Fruit fly (Drosophila melanogaster) whole organism, embryonic: ENCODE results near the gene CG31627.

Experiments
- B-H1 ChIP-seq: fragments of 200-800 bp; sonication (Bioruptor generic); IDR thresholded peaks from 3 replicates; pipeline ENCODE4 v1.3.6; 2022; ENCODE audit warnings: missing biosample characterization, missing genetic modification characterization
- CG1024 ChIP-seq: fragments of 200-800 bp; sonication (Bioruptor generic); IDR thresholded peaks from 2 replicates; pipeline ENCODE4 v1.3.6; 2022; ENCODE audit warnings: missing biosample characterization, missing genetic modification characterization
- CG12391 ChIP-seq: fragments of 200-800 bp; sonication (Bioruptor generic); optimal IDR thresholded peaks from 3 replicates; lab custom pipeline; 2018; ENCODE audit warnings: missing biosample characterization, mild to moderate bottlenecking, missing genetic modification characterization, moderate library complexity
- CG12659 ChIP-seq: fragments of 200-800 bp; sonication (Bioruptor generic); optimal IDR thresholded peaks from 3 replicates; lab custom pipeline; 2017; ENCODE audit warnings: mild to moderate bottlenecking, missing biosample characterization, missing genetic modification reagents, missing genetic modification characterization
- CG13287 ChIP-seq: fragments of 200-800 bp; sonication (Bioruptor generic); IDR thresholded peaks from 2 replicates; pipeline ENCODE4 v1.3.6; 2022; ENCODE audit warnings: missing biosample characterization, missing genetic modification characterization; ENCODE audit not compliant: partially characterized antibody
- CG14014 ChIP-seq: fragments of 200-800 bp; sonication (Bioruptor generic); IDR thresholded peaks from 2 replicates; pipeline ENCODE4 v1.3.6; 2022; ENCODE audit warnings: missing biosample characterization, missing genetic modification characterization
- CG14860 ChIP-seq: fragments of 200-800 bp; sonication (Bioruptor generic); IDR thresholded peaks from 3 replicates; pipeline ENCODE4 v1.3.6; 2022; ENCODE audit warnings: missing biosample characterization, missing genetic modification characterization; ENCODE audit not compliant: partially characterized antibody
- CG15514 ChIP-seq: fragments of 200-800 bp; sonication (Bioruptor generic); optimal IDR thresholded peaks from 3 replicates; lab custom pipeline; 2017; ENCODE audit warnings: missing biosample characterization, missing genetic modification characterization, mild to moderate bottlenecking, moderate library complexity, missing genetic modification reagents
- CG1647 ChIP-seq: fragments of 200-800 bp; sonication (Bioruptor generic); optimal IDR thresholded peaks from 3 replicates; lab custom pipeline; 2016; ENCODE audit warnings: missing biosample characterization, missing genetic modification characterization
- CG17361 ChIP-seq: fragments of 200-800 bp; sonication (Bioruptor generic); IDR thresholded peaks from 3 replicates; pipeline ENCODE4 v1.3.6; 2022; ENCODE audit warnings: missing biosample characterization, missing genetic modification characterization
- CG2889 ChIP-seq: fragments of 200-800 bp; sonication (Bioruptor generic); IDR thresholded peaks from 3 replicates; pipeline ENCODE4 v1.3.6; 2022; ENCODE audit warnings: missing biosample characterization, missing genetic modification characterization
- CG30403 ChIP-seq: fragments of 200-800 bp; sonication (Bioruptor generic); optimal IDR thresholded peaks from 3 replicates; lab custom pipeline; 2016; ENCODE audit warnings: missing biosample characterization, missing genetic modification characterization
- CG33213 ChIP-seq: fragments of 200-800 bp; sonication (Bioruptor generic); optimal IDR thresholded peaks from 3 replicates; lab custom pipeline; 2016; ENCODE audit warnings: missing biosample characterization, missing genetic modification characterization
- CG3838 ChIP-seq: fragments of 200-800 bp; sonication (Bioruptor generic); optimal IDR thresholded peaks from 3 replicates; lab custom pipeline; 2016; ENCODE audit warnings: missing biosample characterization, missing genetic modification characterization
- CG3995 ChIP-seq: fragments of 200-800 bp; sonication (Bioruptor generic); optimal IDR thresholded peaks from 3 replicates; lab custom pipeline; 2016; ENCODE audit warnings: missing biosample characterization, missing genetic modification characterization
- CG42726 ChIP-seq: fragments of 200-800 bp; sonication (Bioruptor generic); IDR thresholded peaks from 2 replicates; pipeline ENCODE4 v1.3.6; 2022; ENCODE audit warnings: missing biosample characterization, missing genetic modification characterization; ENCODE audit not compliant: partially characterized antibody
- CG4424 ChIP-seq: fragments of 200-800 bp; sonication (Bioruptor generic); optimal IDR thresholded peaks from 3 replicates; lab custom pipeline; 2016; ENCODE audit warnings: missing biosample characterization, missing genetic modification characterization
- CG6254 ChIP-seq: fragments of 200-800 bp; sonication (Bioruptor generic); optimal IDR thresholded peaks from 3 replicates; lab custom pipeline; 2017; ENCODE audit warnings: mild to moderate bottlenecking, missing biosample characterization, missing genetic modification reagents, missing genetic modification characterization
- CkIIα-i1 ChIP-seq: fragments of 200-800 bp; sonication (Bioruptor generic); IDR thresholded peaks from 2 replicates; pipeline ENCODE4 v1.3.6; 2022; ENCODE audit warnings: missing biosample characterization, missing genetic modification characterization
- CrebB ChIP-seq: fragments of 200-800 bp; sonication (Bioruptor generic); optimal IDR thresholded peaks from 3 replicates; lab custom pipeline; 2018; ENCODE audit warnings: missing biosample characterization, mild to moderate bottlenecking, missing genetic modification characterization
- Dfd ChIP-seq, 2 experiments: fragments of >200 bp; optimal IDR thresholded peaks; 2 replicates each; lab custom pipeline; 2017; ENCODE audit warnings: missing biosample characterization in 2 of 2, missing genetic modification characterization in 2 of 2
- Elba2 ChIP-seq: fragments of 200-800 bp; sonication (Bioruptor generic); optimal IDR thresholded peaks from 3 replicates; lab custom pipeline; 2016; ENCODE audit warnings: missing biosample characterization, missing genetic modification characterization
- HmgZ ChIP-seq: fragments of 200-800 bp; sonication (Bioruptor generic); optimal IDR thresholded peaks from 2 replicates; lab custom pipeline; 2018; ENCODE audit warnings: missing biosample characterization, mild to moderate bottlenecking, missing genetic modification characterization
- Hmr ChIP-seq: fragments of 200-800 bp; sonication (Bioruptor generic); optimal IDR thresholded peaks from 3 replicates; lab custom pipeline; 2017; ENCODE audit warnings: mild to moderate bottlenecking, missing biosample characterization, missing genetic modification reagents, missing genetic modification characterization
- MESR4 ChIP-seq: fragments of 200-800 bp; sonication (Bioruptor generic); optimal IDR thresholded peaks from 2 replicates; lab custom pipeline; 2018; ENCODE audit warnings: missing biosample characterization, mild to moderate bottlenecking, missing genetic modification characterization, moderate library complexity
- Mad ChIP-seq: fragments of 200-800 bp; sonication (Bioruptor generic); optimal IDR thresholded peaks from 2 replicates; lab custom pipeline; 2016; ENCODE audit warnings: missing biosample characterization, missing genetic modification characterization
- Med ChIP-seq: fragments of 200-800 bp; sonication (Bioruptor generic); peaks from one replicate; lab custom pipeline; 2016; ENCODE audit warnings: missing biosample characterization, missing genetic modification characterization, mild to moderate bottlenecking, inconsistent platforms, moderate library complexity
- Mes4 ChIP-seq: fragments of 200-800 bp; sonication (Bioruptor generic); optimal IDR thresholded peaks from 2 replicates; lab custom pipeline; 2016; ENCODE audit warnings: missing biosample characterization, missing genetic modification characterization
- NFAT ChIP-seq: fragments of 200-800 bp; sonication (Bioruptor generic); IDR thresholded peaks from 2 replicates; pipeline ENCODE4 v1.3.6; 2022; ENCODE audit warnings: missing biosample characterization, missing genetic modification characterization
- Opbp ChIP-seq: fragments of 200-800 bp; sonication (Bioruptor generic); IDR thresholded peaks from 3 replicates; pipeline ENCODE4 v1.3.6; 2022; ENCODE audit warnings: missing biosample characterization, missing genetic modification characterization; ENCODE audit not compliant: partially characterized antibody
- Pdp1 ChIP-seq, 2 experiments: fragments of 200-800 bp; sonication (Bioruptor generic); optimal IDR thresholded peaks; 3 replicates each; lab custom pipeline; 2016; ENCODE audit warnings: missing biosample characterization in 2 of 2, missing genetic modification characterization in 2 of 2, mild to moderate bottlenecking in 1 of 2, moderate library complexity in 1 of 2
- Side ChIP-seq: fragments of 200-800 bp; sonication (Bioruptor generic); optimal IDR thresholded peaks from 2 replicates; lab custom pipeline; 2016; ENCODE audit warnings: missing biosample characterization, missing genetic modification characterization
- Stat92E ChIP-seq, 3 experiments: fragments of >200 bp in 2 of 3; fragments of 200-800 bp in 1 of 3; sonication (Bioruptor generic) in 1 of 3; optimal IDR thresholded peaks; 2 replicates each; lab custom pipeline; 2017 to 2019; ENCODE audit warnings: missing biosample characterization in 3 of 3, missing genetic modification characterization in 3 of 3, mild to moderate bottlenecking in 1 of 3, moderate library complexity in 1 of 3
- Trl ChIP-seq, 3 experiments: fragments of >200 bp in 2 of 3; fragments of 200-800 bp in 1 of 3; sonication (Bioruptor generic) in 1 of 3; optimal IDR thresholded peaks; 2 replicates in 1 of 3; 3 replicates in 2 of 3; lab custom pipeline; 2016 to 2017; ENCODE audit warnings: missing biosample characterization in 1 of 3, missing genetic modification characterization in 1 of 3
- ato ChIP-seq: fragments of 200-800 bp; sonication (Bioruptor generic); IDR thresholded peaks from 2 replicates; pipeline ENCODE4 v1.3.6; 2022; ENCODE audit warnings: missing biosample characterization, missing genetic modification characterization; ENCODE audit not compliant: partially characterized antibody
- dmrt11E ChIP-seq: fragments of 200-800 bp; sonication (Bioruptor generic); optimal IDR thresholded peaks from 3 replicates; lab custom pipeline; 2018; ENCODE audit warnings: missing biosample characterization, mild to moderate bottlenecking, missing genetic modification characterization, moderate library complexity
- ems ChIP-seq: fragments of 200-800 bp; sonication (Bioruptor generic); optimal IDR thresholded peaks from 3 replicates; lab custom pipeline; 2016; ENCODE audit warnings: missing biosample characterization, missing genetic modification characterization
- esg ChIP-seq: fragments of 200-800 bp; sonication (Bioruptor generic); conservative IDR thresholded peaks from 2 replicates; pipeline ENCODE4 v1.3.6; 2022; ENCODE audit warnings: missing biosample characterization, missing genetic modification characterization
- gcm2 ChIP-seq: fragments of 200-800 bp; sonication (Bioruptor generic); optimal IDR thresholded peaks from 2 replicates; lab custom pipeline; 2016; ENCODE audit warnings: missing biosample characterization, missing genetic modification characterization
- h ChIP-seq: fragments of >200 bp; optimal IDR thresholded peaks from 2 replicates; lab custom pipeline; 2017
- hbn ChIP-seq: fragments of 200-800 bp; sonication (Bioruptor generic); IDR thresholded peaks from 2 replicates; pipeline ENCODE4 v1.3.6; 2022; ENCODE audit warnings: missing biosample characterization, missing genetic modification characterization; ENCODE audit not compliant: partially characterized antibody
- ind ChIP-seq: fragments of 200-800 bp; sonication (Bioruptor generic); optimal IDR thresholded peaks from 3 replicates; lab custom pipeline; 2016; ENCODE audit warnings: missing biosample characterization, missing genetic modification characterization
- kay ChIP-seq: fragments of 200-800 bp; sonication (Bioruptor generic); optimal IDR thresholded peaks from 2 replicates; lab custom pipeline; 2016; ENCODE audit warnings: missing biosample characterization, missing genetic modification characterization
- nerfin-2 ChIP-seq: fragments of 200-800 bp; sonication (Bioruptor generic); IDR thresholded peaks from 2 replicates; pipeline ENCODE4 v1.3.6; 2022; ENCODE audit warnings: missing biosample characterization, missing genetic modification characterization; ENCODE audit not compliant: partially characterized antibody
- sd ChIP-seq: fragments of 200-800 bp; sonication (Bioruptor generic); optimal IDR thresholded peaks from 3 replicates; lab custom pipeline; 2018; ENCODE audit warnings: missing biosample characterization, mild to moderate bottlenecking, missing genetic modification characterization, moderate library complexity
- stwl ChIP-seq: fragments of 200-800 bp; sonication (Bioruptor generic); optimal IDR thresholded peaks from 3 replicates; lab custom pipeline; 2018; ENCODE audit warnings: missing biosample characterization, mild to moderate bottlenecking, missing genetic modification characterization, moderate library complexity
- tgo ChIP-seq: fragments of 200-800 bp; sonication (Bioruptor generic); IDR thresholded peaks from 3 replicates; pipeline ENCODE4 v1.3.6; 2022; ENCODE audit warnings: missing biosample characterization, missing genetic modification characterization
- twi ChIP-seq: fragments of 200-800 bp; optimal IDR thresholded peaks from 2 replicates; lab custom pipeline; 2019; ENCODE audit warnings: missing biosample characterization, mild to moderate bottlenecking, missing genetic modification characterization, moderate library complexity
- unc-4 ChIP-seq: fragments of 200-800 bp; sonication (Bioruptor generic); IDR thresholded peaks from 2 replicates; pipeline ENCODE4 v1.3.6; 2022; ENCODE audit warnings: missing biosample characterization, missing genetic modification characterization; ENCODE audit not compliant: partially characterized antibody

CG31627 gene

DNA sequence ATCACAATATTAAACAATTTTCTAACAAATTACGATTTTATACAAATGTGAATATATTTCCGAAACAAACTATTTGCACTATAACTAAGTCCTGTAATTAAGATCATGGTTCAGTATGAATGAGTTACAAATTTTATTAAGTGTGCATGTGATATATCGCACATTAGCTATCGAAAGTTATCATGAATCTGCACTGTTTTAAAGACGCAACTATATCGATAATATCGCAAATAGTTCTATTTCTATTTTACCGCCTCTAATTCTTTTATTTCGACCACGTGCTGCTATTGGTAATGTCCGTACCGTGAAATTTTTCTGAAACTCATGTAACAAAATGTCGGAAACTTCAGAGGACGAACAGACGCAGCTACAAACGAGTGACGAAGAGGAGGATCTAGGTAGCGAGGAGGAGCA, 30.0 kb upstream of the CG31627 start, which contains the start of gene pths (continued):
- TF ChIP-seq CG17361 (GFP tag; lab: Robert Waterston, UW) = peak; percentile 44; the same call in 2 of the 3 replicates
- TF ChIP-seq nerfin-2 (GFP tag; lab: Robert Waterston, UW) = peak; percentile 74
- TF ChIP-seq ems = no peak
- no peak for TF ChIP-seq Side (GFP tag; lab: Kevin White, UChicago)
- TF ChIP-seq CG33213 (GFP tag; lab: Kevin White, UChicago) = peak; percentile 36
- TF ChIP-seq CG6254 (GFP tag; lab: Kevin White, UChicago) = no peak
- TF ChIP-seq CG3838 (GFP tag; lab: Kevin White, UChicago) = no peak
- peak; percentile 71; the same call in 1 of the 2 replicates for TF ChIP-seq ato (GFP tag; lab: Robert Waterston, UW)
- TF ChIP-seq stwl = peak; percentile 64
- TF ChIP-seq gcm2 (GFP tag; lab: Kevin White, UChicago) = no peak
- peak; percentile 57 to 62 for TF ChIP-seq Pdp1 (GFP tag; optimal IDR thresholded peaks at IDR 0.05; lab: Kevin White, UChicago)
- TF ChIP-seq CG12659 (GFP tag; lab: Kevin White, UChicago) = peak; percentile 61
- TF ChIP-seq sd (tag; lab: Kevin White, UChicago) = no peak
- 0 out of 3 replicates have a peak, but pooled peaks have one; percentile 31 for TF ChIP-seq CG2889 (GFP tag; lab: Robert Waterston, UW)
- 0 out of 3 replicates have a peak, but pooled peaks have one; percentile 25 for TF ChIP-seq tgo (GFP tag; lab: Robert Waterston, UW)
- TF ChIP-seq CG12391 (tag; lab: Kevin White, UChicago) = peak; percentile 59
- peak; percentile 33 for TF ChIP-seq CG4424
- peak; percentile 61 for TF ChIP-seq ind (GFP tag; lab: Kevin White, UChicago)
- TF ChIP-seq CG15514 (GFP tag; lab: Kevin White, UChicago) = peak; percentile 72
- peak; percentile 57; the same call in 2 of the 3 replicates for TF ChIP-seq CG14860
- TF ChIP-seq CG42726 (GFP tag; lab: Robert Waterston, UW) = peak; percentile 83
- TF ChIP-seq twi (tag; lab: Kevin White, UChicago) = peak; percentile 17
- TF ChIP-seq Mad (GFP tag; lab: Kevin White, UChicago) = no peak
- no peak for TF ChIP-seq Stat92E (GFP tag; optimal IDR thresholded peaks at IDR 0.05; lab: Kevin White, UChicago)
- no peak for TF ChIP-seq Trl (optimal IDR thresholded peaks at IDR 0.05; lab: Kevin White, UChicago)
- peak; percentile 40 for TF ChIP-seq Trl (GFP tag; optimal IDR thresholded peaks at IDR 0.05; lab: Kevin White, UChicago)
- TF ChIP-seq CkIIα-i1 (GFP tag; lab: Robert Waterston, UW) = no peak
- peak; percentile 40 for TF ChIP-seq Mes4 (GFP tag; lab: Kevin White, UChicago)
- no peak for TF ChIP-seq B-H1 (GFP tag; lab: Robert Waterston, UW)
- peak; percentile 86 for TF ChIP-seq Opbp (GFP tag; lab: Robert Waterston, UW)
- no peak for TF ChIP-seq h
- TF ChIP-seq Hmr (GFP tag; lab: Kevin White, UChicago) = peak; percentile 65
- no peak for TF ChIP-seq CG1647 (GFP tag; lab: Kevin White, UChicago)
- TF ChIP-seq unc-4 = peak; percentile 74
- TF ChIP-seq NFAT (GFP tag; lab: Robert Waterston, UW) = peak; percentile 54
- no peak for TF ChIP-seq kay (GFP tag; lab: Kevin White, UChicago)
- TF ChIP-seq CG1024 (GFP tag; lab: Robert Waterston, UW) = peak; percentile 96
- TF ChIP-seq CG14014 (GFP tag; lab: Robert Waterston, UW) = peak; percentile 37; the same call in 1 of the 2 replicates
- TF ChIP-seq Elba2 (GFP tag; lab: Kevin White, UChicago) = peak; percentile 0
- peak; percentile 97 for TF ChIP-seq MESR4 (GFP tag; lab: Kevin White, UChicago)
- peak; percentile 50 for TF ChIP-seq dmrt11E (tag; lab: Kevin White, UChicago)
- TF ChIP-seq HmgZ (tag; lab: Kevin White, UChicago) = peak; percentile 3
- peak in 1 of 2 experiments; percentile 73 for TF ChIP-seq Dfd (GFP tag; optimal IDR thresholded peaks at IDR 0.05; lab: Kevin White, UChicago)
- TF ChIP-seq esg = peak; percentile 14; the same call in 1 of the 2 replicates
- TF ChIP-seq CG13287 = peak; percentile 78
- peak; percentile 64 for TF ChIP-seq CG30403 (GFP tag; lab: Kevin White, UChicago)
- TF ChIP-seq CG3995 (GFP tag; lab: Kevin White, UChicago) = peak; percentile 33
- TF ChIP-seq Med (GFP tag; lab: Kevin White, UChicago) = peak; percentile 84
- TF ChIP-seq hbn (GFP tag; lab: Robert Waterston, UW) = peak; percentile 79
- TF ChIP-seq CrebB (tag; lab: Kevin White, UChicago) = no peak
